Worm (Caenorhabditis elegans) whole organism, L2 larva: ENCODE results near the gene R05G6.1.

Experiments
- C34F6.9 ChIP-seq: fragments of 150-350 bp; optimal IDR thresholded peaks from 2 replicates; lab custom pipeline; 2014; ENCODE audit warnings: missing biosample characterization, missing genetic modification characterization
- F13H6.1 ChIP-seq: sonication (generic microtip); optimal IDR thresholded peaks from 2 replicates; lab custom pipeline; 2016; ENCODE audit warnings: missing genetic modification characterization, missing compliant biosample characterization
- R02D3.7 ChIP-seq: fragments of 150-350 bp; optimal IDR thresholded peaks from 2 replicates; lab custom pipeline; 2014; ENCODE audit warnings: missing biosample characterization, missing genetic modification characterization
- ZK546.5 ChIP-seq: sonication (generic microtip); optimal IDR thresholded peaks from 2 replicates; lab custom pipeline; 2017; ENCODE audit warnings: missing biosample characterization, missing genetic modification characterization
- ama-1 ChIP-seq: fragments of 150-350 bp; optimal IDR thresholded peaks from 2 replicates; lab custom pipeline; 2018; ENCODE audit warnings: inconsistent platforms
- ceh-16 ChIP-seq: fragments of 150-350 bp; optimal IDR thresholded peaks from 2 replicates; lab custom pipeline; 2014; ENCODE audit warnings: missing biosample characterization, missing genetic modification characterization
- crh-2 ChIP-seq: sonication (generic microtip); optimal IDR thresholded peaks from 2 replicates; lab custom pipeline; 2017; ENCODE audit warnings: missing biosample characterization, missing genetic modification characterization
- dmd-4 ChIP-seq: sonication (generic microtip); optimal IDR thresholded peaks from 2 replicates; lab custom pipeline; 2017; ENCODE audit warnings: missing biosample characterization, missing genetic modification characterization
- egl-27 ChIP-seq: sonication (generic microtip); optimal IDR thresholded peaks from 3 replicates; lab custom pipeline; 2017; ENCODE audit warnings: missing biosample characterization, missing genetic modification reagents, missing genetic modification characterization
- elt-3 ChIP-seq: sonication (generic microtip); optimal IDR thresholded peaks from 2 replicates; lab custom pipeline; 2017; ENCODE audit warnings: missing biosample characterization, missing genetic modification characterization
- fos-1 ChIP-seq: fragments of 150-350 bp; optimal IDR thresholded peaks from 2 replicates; lab custom pipeline; 2014; ENCODE audit warnings: missing biosample characterization, missing genetic modification characterization
- gmeb-1 ChIP-seq: fragments of 150-350 bp; optimal IDR thresholded peaks from 2 replicates; lab custom pipeline; 2014; ENCODE audit warnings: missing biosample characterization, missing genetic modification characterization
- lin-11 ChIP-seq: fragments of 150-350 bp; sonication (generic microtip); optimal IDR thresholded peaks from 2 replicates; lab custom pipeline; 2014; ENCODE audit warnings: missing biosample characterization, missing genetic modification characterization, inconsistent platforms, mixed read lengths
- lin-13 ChIP-seq: fragments of 150-350 bp; optimal IDR thresholded peaks from 2 replicates; lab custom pipeline; 2014; ENCODE audit warnings: missing biosample characterization, missing genetic modification reagents, missing genetic modification characterization
- lin-39 ChIP-seq: fragments of 150-350 bp; optimal IDR thresholded peaks from 2 replicates; lab custom pipeline; 2014; ENCODE audit warnings: missing biosample characterization, missing genetic modification reagents, missing genetic modification characterization
- lsy-2 ChIP-seq, 2 experiments: fragments of 150-350 bp in 1 of 2; sonication (generic microtip) in 1 of 2; optimal IDR thresholded peaks; 2 replicates each; lab custom pipeline; 2014 to 2017; ENCODE audit warnings: missing biosample characterization in 2 of 2, missing genetic modification characterization in 2 of 2
- mab-5 ChIP-seq: fragments of 150-350 bp; optimal IDR thresholded peaks from 2 replicates; lab custom pipeline; 2014; ENCODE audit warnings: missing biosample characterization, missing genetic modification characterization
- mdl-1 ChIP-seq, 2 experiments: fragments of 150-350 bp in 1 of 2; sonication (generic microtip) in 1 of 2; optimal IDR thresholded peaks; 2 replicates each; lab custom pipeline; 2017; ENCODE audit warnings: missing biosample characterization in 2 of 2, missing genetic modification characterization in 2 of 2
- nhr-10 ChIP-seq: sonication (generic microtip); optimal IDR thresholded peaks from 2 replicates; lab custom pipeline; 2017; ENCODE audit warnings: missing biosample characterization, missing genetic modification characterization
- nhr-11 ChIP-seq: fragments of 150-350 bp; optimal IDR thresholded peaks from 2 replicates; lab custom pipeline; 2014; ENCODE audit warnings: missing biosample characterization, missing genetic modification characterization
- nhr-129 ChIP-seq: fragments of 150-350 bp; optimal IDR thresholded peaks from 2 replicates; lab custom pipeline; 2014; ENCODE audit warnings: missing biosample characterization, missing genetic modification characterization
- nhr-23 ChIP-seq: fragments of 150-350 bp; optimal IDR thresholded peaks from 2 replicates; lab custom pipeline; 2014; ENCODE audit warnings: missing biosample characterization, missing genetic modification reagents, missing genetic modification characterization
- nhr-237 ChIP-seq: fragments of 150-350 bp; optimal IDR thresholded peaks from 2 replicates; lab custom pipeline; 2014; ENCODE audit warnings: missing biosample characterization, missing genetic modification characterization
- nhr-25 ChIP-seq: fragments of 150-350 bp; sonication (generic microtip); optimal IDR thresholded peaks from 3 replicates; lab custom pipeline; 2014; ENCODE audit warnings: missing biosample characterization, missing genetic modification characterization
- nhr-6 ChIP-seq: fragments of 150-350 bp; optimal IDR thresholded peaks from 2 replicates; lab custom pipeline; 2014; ENCODE audit warnings: missing biosample characterization, missing genetic modification characterization
- sem-4 ChIP-seq: fragments of 150-350 bp; optimal IDR thresholded peaks from 2 replicates; lab custom pipeline; 2014; ENCODE audit warnings: missing biosample characterization, missing genetic modification reagents, missing genetic modification characterization
- sma-9 ChIP-seq, 2 experiments: fragments of 150-350 bp in 1 of 2; sonication (generic microtip) in 1 of 2; optimal IDR thresholded peaks; 2 replicates each; lab custom pipeline; 2014 to 2016; ENCODE audit warnings: missing genetic modification characterization in 2 of 2, mild to moderate bottlenecking in 1 of 2, missing biosample characterization in 1 of 2, missing compliant biosample characterization in 1 of 2, missing genetic modification reagents in 1 of 2, moderate library complexity in 1 of 2
- unc-39 ChIP-seq: fragments of 150-350 bp; optimal IDR thresholded peaks from 2 replicates; lab custom pipeline; 2014; ENCODE audit warnings: missing biosample characterization, missing genetic modification characterization
- unc-55 ChIP-seq: fragments of 150-350 bp; sonication (generic microtip); optimal IDR thresholded peaks from 3 replicates; lab custom pipeline; 2014; ENCODE audit warnings: missing biosample characterization, missing genetic modification reagents, missing genetic modification characterization
- zag-1 ChIP-seq: fragments of 150-350 bp; optimal IDR thresholded peaks from 2 replicates; lab custom pipeline; 2014; ENCODE audit warnings: missing biosample characterization, missing genetic modification characterization
- ztf-11 ChIP-seq: sonication (generic microtip); optimal IDR thresholded peaks from 2 replicates; lab custom pipeline; 2017; ENCODE audit warnings: missing biosample characterization, missing genetic modification characterization

Gene R05G6.1

ce11 chrIV:7508850-7509249 lies 23.6 kb upstream of the R05G6.1 start:
- peak in 1 of 2 experiments; percentile 87 for TF ChIP-seq lsy-2 (tag; optimal IDR thresholded peaks at IDR 0.05; lab: Kevin White, UChicago)
- no peak for TF ChIP-seq unc-39 (tag; lab: Kevin White, UChicago)

DNA sequence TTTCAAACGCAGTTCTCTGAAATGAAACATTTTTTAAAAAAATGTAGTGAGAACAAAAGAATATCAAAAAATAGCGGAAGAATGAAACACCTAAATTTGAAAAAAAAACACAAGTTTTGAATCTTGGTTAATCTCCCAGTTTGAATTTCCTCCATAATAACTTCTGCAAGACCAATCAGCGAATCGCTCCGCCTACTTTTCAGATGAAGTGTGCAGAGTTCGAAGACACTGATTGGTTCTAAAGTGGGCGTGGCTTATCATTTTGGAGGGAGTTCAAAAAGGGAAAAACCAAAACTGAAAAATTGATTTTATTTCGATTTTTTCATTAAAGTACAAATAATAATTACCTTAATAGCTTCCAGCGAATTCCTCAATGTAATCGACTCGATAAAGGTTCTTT lies 21.6 kb upstream of the R05G6.1 start:
- no peak for TF ChIP-seq sma-9 (GFP tag; optimal IDR thresholded peaks at IDR 0.05; lab: Kevin White, UChicago)
- no peak for TF ChIP-seq sma-9 (tag; optimal IDR thresholded peaks at IDR 0.05; lab: Kevin White, UChicago)
- TF ChIP-seq elt-3 (tag; lab: Kevin White, UChicago): no peak
- no peak for TF ChIP-seq dmd-4 (tag; lab: Kevin White, UChicago)
- no peak for TF ChIP-seq lsy-2 (tag; optimal IDR thresholded peaks at IDR 0.05; lab: Kevin White, UChicago)
- no peak for TF ChIP-seq nhr-23 (tag; lab: Kevin White, UChicago)
- TF ChIP-seq ztf-11 (tag; lab: Kevin White, UChicago): no peak
- TF ChIP-seq fos-1 (tag; lab: Kevin White, UChicago): no peak
- TF ChIP-seq ceh-16 (tag; lab: Kevin White, UChicago): no peak
- no peak for TF ChIP-seq ZK546.5 (tag; lab: Kevin White, UChicago)
- no peak for TF ChIP-seq sem-4 (tag; lab: Kevin White, UChicago)
- TF ChIP-seq mab-5 (tag; lab: Kevin White, UChicago): no peak
- no peak for TF ChIP-seq unc-39 (tag; lab: Kevin White, UChicago)
- TF ChIP-seq F13H6.1 (tag; lab: Kevin White, UChicago): no peak
- TF ChIP-seq nhr-10 (tag; lab: Kevin White, UChicago): no peak
- TF ChIP-seq nhr-237 (tag; lab: Kevin White, UChicago): no peak
- TF ChIP-seq lin-11 (tag; lab: Kevin White, UChicago): no peak
- TF ChIP-seq nhr-129 (tag; lab: Kevin White, UChicago): no peak

DNA sequence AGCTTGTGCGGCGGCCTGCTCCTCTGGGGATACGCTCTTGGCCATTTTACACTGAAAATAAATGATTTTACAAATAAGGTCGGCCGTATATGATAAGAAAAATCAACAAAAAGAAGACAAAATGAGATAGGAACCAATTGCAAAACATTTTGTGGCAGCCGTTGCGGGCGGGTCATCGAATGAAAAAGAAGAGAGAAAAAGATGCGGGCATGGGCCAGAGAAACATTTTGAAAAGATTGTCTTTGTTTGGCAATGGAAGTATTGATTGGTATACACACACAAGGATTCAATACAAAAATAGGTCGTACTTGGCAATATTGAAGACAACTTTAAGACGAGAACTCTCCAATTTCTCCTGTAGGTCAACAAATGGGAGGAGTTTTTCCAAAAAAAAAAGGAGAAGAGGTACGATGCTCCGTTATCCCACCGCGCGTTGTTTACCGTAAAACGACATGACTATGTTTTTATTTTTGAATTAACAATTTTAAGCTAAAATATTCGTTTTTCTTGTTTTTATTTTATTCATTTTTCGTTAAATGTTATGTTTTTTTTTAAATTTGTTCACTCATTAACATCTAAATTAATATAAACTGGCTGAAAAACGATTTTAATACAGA lies 19.7 kb upstream of the R05G6.1 start, which contains the start of the genes plc-4 and R05G6.4:
Gene plc-4, minus strand, starts transcription at position 51 of the 617 bp plus-strand sequence.
Gene R05G6.4, plus strand, starts transcription at position 617 of the 617 bp plus-strand sequence.
- TF ChIP-seq crh-2 (tag; lab: Kevin White, UChicago): peak; percentile 39
- peak; percentile 18 for TF ChIP-seq nhr-25 (tag; lab: Kevin White, UChicago)
- TF ChIP-seq C34F6.9 (tag; lab: Kevin White, UChicago): peak; percentile 61
- peak; percentile 81 for TF ChIP-seq R02D3.7 (tag; lab: Kevin White, UChicago)
- TF ChIP-seq F13H6.1 (tag; lab: Kevin White, UChicago): peak; percentile 11
- TF ChIP-seq zag-1 (tag; lab: Kevin White, UChicago): no peak
- TF ChIP-seq mdl-1 (tag; optimal IDR thresholded peaks at IDR 0.05; lab: Kevin White, UChicago): no peak
- no peak for TF ChIP-seq egl-27 (tag; lab: Kevin White, UChicago)
- TF ChIP-seq ceh-16 (tag; lab: Kevin White, UChicago): no peak
- peak; percentile 40 for TF ChIP-seq gmeb-1 (tag; lab: Kevin White, UChicago)
- no peak for TF ChIP-seq nhr-6 (tag; lab: Kevin White, UChicago)
- TF ChIP-seq nhr-129 (tag; lab: Kevin White, UChicago): peak; percentile 65
- TF ChIP-seq lsy-2 (tag; optimal IDR thresholded peaks at IDR 0.05; lab: Kevin White, UChicago): peak in 1 of 2 experiments; percentile 55
- TF ChIP-seq unc-55: peak; percentile 49
- TF ChIP-seq nhr-11 (tag; lab: Kevin White, UChicago): no peak
- no peak for TF ChIP-seq lin-39 (tag; lab: Kevin White, UChicago)
- no peak for TF ChIP-seq nhr-10 (tag; lab: Kevin White, UChicago)
- no peak for TF ChIP-seq ama-1 (lab: Kevin White, UChicago)

- TF ChIP-seq ztf-11 (tag; lab: Kevin White, UChicago) (no peak), crh-2 (tag; lab: Kevin White, UChicago) (no peak), lin-13 (GFP tag; lab: Kevin White, UChicago) (no peak)
Observed at ce11 chrIV:7516167-7516566, 16.3 kb upstream of the R05G6.1 start, which contains the start of the genes R05G6.9 and R05G6.3. Gene R05G6.9, minus strand, starts transcription at chrIV:7516267. Gene R05G6.3, plus strand, starts transcription at chrIV:7516552.

- peak; percentile 58 for TF ChIP-seq fos-1 (tag; lab: Kevin White, UChicago)
- no peak for TF ChIP-seq ceh-16 (tag; lab: Kevin White, UChicago)
Observed at ce11 chrIV:7520258-7520657, 12.2 kb upstream of the R05G6.1 start.
